Worm (Caenorhabditis elegans) whole organism, L1 larva: Measurements from ENCODE around the gene C26B9.5.

Experiments used
- F16B12.6 ChIP-seq: fragments of 150-350 bp; optimal IDR thresholded peaks from 2 replicates; lab custom pipeline; 2014; ENCODE audit warnings: missing biosample characterization, missing genetic modification characterization
- fkh-10 ChIP-seq: sonication (generic microtip); optimal IDR thresholded peaks from 2 replicates; lab custom pipeline; 2017; ENCODE audit warnings: missing biosample characterization, missing genetic modification reagents, missing genetic modification characterization
- nhr-11 ChIP-seq: fragments of 150-350 bp; optimal IDR thresholded peaks from 2 replicates; lab custom pipeline; 2014; ENCODE audit warnings: missing biosample characterization, missing genetic modification characterization
- nhr-237 ChIP-seq: fragments of 150-350 bp; optimal IDR thresholded peaks from 2 replicates; lab custom pipeline; 2014; ENCODE audit warnings: missing biosample characterization, missing genetic modification characterization
- nhr-77 ChIP-seq: fragments of 150-350 bp; optimal IDR thresholded peaks from 2 replicates; lab custom pipeline; 2014; ENCODE audit warnings: missing biosample characterization, missing genetic modification characterization
- skn-1 ChIP-seq: fragments of 150-350 bp; optimal IDR thresholded peaks from 2 replicates; lab custom pipeline; 2014; ENCODE audit warnings: missing biosample characterization, missing genetic modification characterization
- tbx-2 ChIP-seq: sonication (generic microtip); optimal IDR thresholded peaks from 2 replicates; lab custom pipeline; 2016; ENCODE audit warnings: missing genetic modification characterization, missing compliant biosample characterization
- unc-130 ChIP-seq: fragments of 150-350 bp; optimal IDR thresholded peaks from 2 replicates; lab custom pipeline; 2017; ENCODE audit warnings: missing biosample characterization, missing genetic modification characterization, inconsistent platforms
- xbp-1 ChIP-seq: sonication (generic microtip); optimal IDR thresholded peaks from 2 replicates; lab custom pipeline; 2016; ENCODE audit warnings: missing genetic modification characterization, missing compliant biosample characterization
- ztf-11 ChIP-seq, 2 experiments: sonication (generic microtip); optimal IDR thresholded peaks; 2 replicates each; lab custom pipeline; 2016 to 2017; ENCODE audit warnings: missing genetic modification characterization in 2 of 2, missing biosample characterization in 1 of 2, missing compliant biosample characterization in 1 of 2

ce11 chrX:5365437-5365836, 36.2 kb downstream of the C26B9.5 start, which contains the start of gene F35C8.5:
- TF ChIP-seq fkh-10 (GFP tag; lab: Kevin White, UChicago) (no peak), nhr-77 (tag; lab: Kevin White, UChicago) (no peak), unc-130 (tag; lab: Kevin White, UChicago) (no peak), nhr-11 (tag; lab: Kevin White, UChicago) (no peak), xbp-1 (no peak), tbx-2 (tag; lab: Kevin White, UChicago) (no peak), skn-1 (tag; lab: Kevin White, UChicago) (no peak), ztf-11 (tag; optimal IDR thresholded peaks at IDR 0.05; lab: Kevin White, UChicago) (no peak), nhr-237 (tag; lab: Kevin White, UChicago) (no peak), F16B12.6 (tag; lab: Kevin White, UChicago) (no peak)
